Worm (Caenorhabditis elegans): Measurements from ENCODE around the gene pak-2.

DNA sequence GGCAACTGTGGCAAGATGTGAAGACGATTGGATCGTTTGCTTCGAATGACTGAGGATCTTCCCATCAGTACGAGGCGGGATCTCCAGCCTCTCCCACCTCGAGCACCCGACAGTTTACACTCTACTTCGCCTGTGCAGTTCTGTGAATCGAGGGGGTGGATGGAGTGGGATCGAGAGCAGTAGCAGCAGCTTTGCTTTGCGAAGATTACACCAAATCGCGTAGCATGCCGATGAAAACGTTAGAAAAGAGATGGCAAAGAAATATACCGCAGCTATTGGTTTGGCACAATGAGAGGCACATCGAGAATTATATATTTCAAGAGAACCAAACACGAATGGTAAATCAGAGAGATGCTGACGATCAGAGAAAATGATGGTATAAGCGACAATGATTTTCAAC is 35.2 kb upstream of the pak-2 start, which contains the start of gene act-3:
- TF ChIP-seq elt-1 (tag; optimal IDR thresholded peaks at IDR 0.05): no peak
- TF ChIP-seq jun-1 (tag; optimal IDR thresholded peaks at IDR 0.05): no peak
- no peak for TF ChIP-seq ztf-4 (tag; optimal IDR thresholded peaks at IDR 0.05)
- no peak for TF ChIP-seq elt-2 (tag; optimal IDR thresholded peaks at IDR 0.05)
- no peak for TF ChIP-seq hmg-11 (tag; optimal IDR thresholded peaks at IDR 0.05)
- no peak for TF ChIP-seq fkh-10 (GFP tag; optimal IDR thresholded peaks at IDR 0.05)
- no peak for TF ChIP-seq snpc-4 (tag; optimal IDR thresholded peaks at IDR 0.05)
- no peak for TF ChIP-seq nhr-28 (tag; optimal IDR thresholded peaks at IDR 0.05)
- no peak for TF ChIP-seq ceh-82 (tag; optimal IDR thresholded peaks at IDR 0.05)
- peak; percentile 1 for TF ChIP-seq pha-4 (tag; optimal IDR thresholded peaks at IDR 0.05)
- TF ChIP-seq nhr-76 (tag; optimal IDR thresholded peaks at IDR 0.05): no peak

Data from whole organism, L3 larva.